ENCODE assay signal across 1 fruit fly cellular context in genomic region chr3L:8550836-8551235, dm6.
TF ChIP-seq lines count a peak whose summit lies in the region.

No protein-coding gene starts in this region.

TF ChIP-seq in whole organism, embryonic, 481 proteins besides CTCF, POLR2A, EP300 and RAD21 (continued from another document):
- no peak for TF ChIP-seq CG4854 (GFP tag; optimal IDR thresholded peaks at IDR 0.05; lab: Kevin White, UChicago)
- TF ChIP-seq Jarid2 (GFP tag; optimal IDR thresholded peaks at IDR 0.05; lab: Kevin White, UChicago): no peak
- TF ChIP-seq sens (GFP tag; lab: Kevin White, UChicago): peak; percentile 20
